Fruit fly (Drosophila melanogaster): Measurements from ENCODE around the gene erm.

DNA sequence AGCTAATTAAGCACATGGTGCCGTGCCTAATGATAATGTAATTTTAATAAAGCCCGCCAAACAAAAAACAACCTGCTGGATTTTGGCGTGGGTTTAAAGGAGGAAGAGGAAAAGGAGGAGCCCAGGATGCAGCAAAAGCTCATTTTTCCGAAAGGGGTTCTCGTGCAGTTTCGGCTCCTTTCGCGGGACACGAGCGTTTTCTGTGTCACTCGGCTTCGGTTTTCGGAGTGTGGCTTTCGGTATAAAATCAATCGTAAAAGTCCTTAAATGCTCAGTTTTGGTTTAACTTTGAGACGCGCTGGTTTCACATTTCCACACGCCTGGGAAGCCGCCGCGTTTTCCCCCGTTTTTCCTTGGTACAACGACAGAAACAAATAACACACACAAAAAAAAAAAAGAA, 41.3 kb upstream of the erm start:
- TF ChIP-seq CTCF (optimal IDR thresholded peaks at IDR 0.05): no peak
- TF ChIP-seq CG8478 (optimal IDR thresholded peaks at IDR 0.05): no peak
